Worm (Caenorhabditis elegans) whole organism, L1 larva: ENCODE results near the gene skr-17.
A peak's percentile ranks its signal among the peaks of the same experiment; 100 is the strongest.

ENCODE experiments used
- C16A3.4 ChIP-seq: fragments of 150-350 bp; optimal IDR thresholded peaks from 2 replicates; lab custom pipeline; 2014; ENCODE audit warnings: missing biosample characterization, missing genetic modification characterization
- C34B4.2 ChIP-seq: sonication (generic microtip); optimal IDR thresholded peaks from 2 replicates; lab custom pipeline; 2017; ENCODE audit warnings: mild to moderate bottlenecking, missing genetic modification characterization, missing compliant biosample characterization
- F16B12.6 ChIP-seq: fragments of 150-350 bp; optimal IDR thresholded peaks from 2 replicates; lab custom pipeline; 2014; ENCODE audit warnings: missing biosample characterization, missing genetic modification characterization
- aha-1 ChIP-seq: fragments of 150-350 bp; optimal IDR thresholded peaks from 2 replicates; lab custom pipeline; 2014; ENCODE audit warnings: missing biosample characterization, missing genetic modification characterization
- alr-1 ChIP-seq: fragments of 200-800 bp; sonication (Bioruptor generic); optimal IDR thresholded peaks from 2 replicates; lab custom pipeline; 2018; ENCODE audit warnings: borderline replicate concordance, mild to moderate bottlenecking, missing genetic modification characterization, missing compliant biosample characterization
- aly-2 ChIP-seq: fragments of 150-350 bp; optimal IDR thresholded peaks from 2 replicates; lab custom pipeline; 2014; ENCODE audit warnings: missing biosample characterization, missing genetic modification characterization
- ama-1 ChIP-seq: fragments of 150-350 bp; optimal IDR thresholded peaks from 2 replicates; lab custom pipeline; 2014
- blmp-1 ChIP-seq: fragments of 150-350 bp; optimal IDR thresholded peaks from 2 replicates; lab custom pipeline; 2014; ENCODE audit warnings: missing biosample characterization, missing genetic modification characterization
- ceh-8 ChIP-seq: fragments of 200-800 bp; sonication (Bioruptor generic); optimal IDR thresholded peaks from 2 replicates; lab custom pipeline; 2018; ENCODE audit warnings: mild to moderate bottlenecking, missing genetic modification characterization, moderate library complexity, missing compliant biosample characterization
- dsc-1 ChIP-seq: sonication (generic microtip); optimal IDR thresholded peaks from 2 replicates; lab custom pipeline; 2016; ENCODE audit warnings: mild to moderate bottlenecking, missing genetic modification characterization, missing compliant biosample characterization
- efl-1 ChIP-seq, 4 experiments: fragments of 150-350 bp; optimal IDR thresholded peaks in 3 of 4; peaks in 1 of 4; 1 replicate in 1 of 4; 2 replicates in 3 of 4; lab custom pipeline; 2014; ENCODE audit warnings: missing biosample characterization in 2 of 4, missing genetic modification characterization in 2 of 4, missing genetic modification reagents in 2 of 4
- efl-3 ChIP-seq: fragments of 200-800 bp; sonication (Bioruptor generic); optimal IDR thresholded peaks from 2 replicates; lab custom pipeline; 2018; ENCODE audit warnings: mild to moderate bottlenecking, missing genetic modification characterization, missing compliant biosample characterization
- egl-13 ChIP-seq: sonication (generic microtip); optimal IDR thresholded peaks from 2 replicates; lab custom pipeline; 2016; ENCODE audit warnings: missing genotype, missing genetic modification reagents, missing genetic modification characterization, missing compliant biosample characterization
- elt-3 ChIP-seq, 6 experiments: fragments of 150-350 bp in 1 of 6; sonication (generic microtip); optimal IDR thresholded peaks; 2 replicates each; lab custom pipeline; 2017 to 2018; ENCODE audit warnings: missing biosample characterization in 6 of 6, missing genetic modification characterization in 6 of 6, inconsistent platforms in 1 of 6
- ets-5 ChIP-seq: fragments of 200-800 bp; sonication (Bioruptor generic); IDR thresholded peaks from 2 replicates; pipeline ENCODE4 v1.3.6; 2022; ENCODE audit warnings: missing genetic modification characterization, missing compliant biosample characterization
- fkh-10 ChIP-seq: sonication (generic microtip); optimal IDR thresholded peaks from 2 replicates; lab custom pipeline; 2017; ENCODE audit warnings: missing biosample characterization, missing genetic modification reagents, missing genetic modification characterization
- fkh-4 ChIP-seq: sonication (generic microtip); optimal IDR thresholded peaks from 2 replicates; lab custom pipeline; 2016; ENCODE audit warnings: missing compliant biosample characterization, missing genetic modification characterization, borderline replicate concordance
- fkh-8 ChIP-seq: sonication (generic microtip); optimal IDR thresholded peaks from 2 replicates; lab custom pipeline; 2016; ENCODE audit warnings: mild to moderate bottlenecking, missing genetic modification characterization, missing compliant biosample characterization
- fos-1 ChIP-seq: fragments of 150-350 bp; optimal IDR thresholded peaks from 2 replicates; lab custom pipeline; 2014; ENCODE audit warnings: missing biosample characterization, missing genetic modification characterization
- hlh-17 ChIP-seq: fragments of 200-800 bp; sonication (Bioruptor generic); optimal IDR thresholded peaks from 2 replicates; lab custom pipeline; 2018; ENCODE audit warnings: missing genetic modification characterization, mild to moderate bottlenecking, missing compliant biosample characterization, moderate library complexity, borderline replicate concordance
- hlh-4 ChIP-seq: sonication (generic microtip); optimal IDR thresholded peaks from 2 replicates; lab custom pipeline; 2016; ENCODE audit warnings: mild to moderate bottlenecking, missing genetic modification characterization, missing compliant biosample characterization
- hpl-2 ChIP-seq: fragments of 150-350 bp; optimal IDR thresholded peaks from 2 replicates; lab custom pipeline; 2014; ENCODE audit warnings: missing biosample characterization, missing genetic modification reagents, missing genetic modification characterization
- irx-1 ChIP-seq: sonication (generic microtip); optimal IDR thresholded peaks from 2 replicates; lab custom pipeline; 2016; ENCODE audit warnings: missing genetic modification characterization, missing compliant biosample characterization
- lin-13 ChIP-seq: fragments of 150-350 bp; optimal IDR thresholded peaks from 2 replicates; lab custom pipeline; 2014; ENCODE audit warnings: missing biosample characterization, missing genetic modification reagents, missing genetic modification characterization
- lin-15B ChIP-seq: fragments of 150-350 bp; sonication (generic microtip); optimal IDR thresholded peaks from 3 replicates; lab custom pipeline; 2014; ENCODE audit warnings: missing biosample characterization, missing genetic modification characterization
- lir-3 ChIP-seq: sonication (generic microtip); optimal IDR thresholded peaks from 2 replicates; lab custom pipeline; 2016; ENCODE audit warnings: mild to moderate bottlenecking, missing genetic modification characterization, moderate library complexity, missing compliant biosample characterization; ENCODE audit not compliant: poor library complexity
- lsy-2 ChIP-seq, 2 experiments: fragments of 150-350 bp; optimal IDR thresholded peaks; 2 replicates each; lab custom pipeline; 2014; ENCODE audit warnings: missing biosample characterization in 2 of 2, missing genetic modification characterization in 2 of 2
- nhr-11 ChIP-seq: fragments of 150-350 bp; optimal IDR thresholded peaks from 2 replicates; lab custom pipeline; 2014; ENCODE audit warnings: missing biosample characterization, missing genetic modification characterization
- nhr-12 ChIP-seq: sonication (generic microtip); optimal IDR thresholded peaks from 2 replicates; lab custom pipeline; 2017; ENCODE audit warnings: missing biosample characterization, missing genetic modification characterization
- nhr-19 ChIP-seq: fragments of 200-800 bp; sonication (Bioruptor generic); conservative IDR thresholded peaks from 2 replicates; pipeline ENCODE4 v1.3.6; 2022; ENCODE audit warnings: missing genetic modification characterization, missing compliant biosample characterization
- nhr-20 ChIP-seq: sonication (generic microtip); optimal IDR thresholded peaks from 2 replicates; lab custom pipeline; 2016; ENCODE audit warnings: mild to moderate bottlenecking, missing genetic modification characterization, missing compliant biosample characterization
- nhr-237 ChIP-seq: fragments of 150-350 bp; optimal IDR thresholded peaks from 2 replicates; lab custom pipeline; 2014; ENCODE audit warnings: missing biosample characterization, missing genetic modification characterization
- nhr-47 ChIP-seq: sonication (generic microtip); optimal IDR thresholded peaks from 2 replicates; lab custom pipeline; 2016; ENCODE audit warnings: mild to moderate bottlenecking, missing genetic modification characterization, moderate library complexity, missing compliant biosample characterization
- nhr-76 ChIP-seq: sonication (generic microtip); optimal IDR thresholded peaks from 2 replicates; lab custom pipeline; 2017; ENCODE audit warnings: missing biosample characterization, missing genetic modification characterization
- nhr-77 ChIP-seq: fragments of 150-350 bp; optimal IDR thresholded peaks from 2 replicates; lab custom pipeline; 2014; ENCODE audit warnings: missing biosample characterization, missing genetic modification characterization
- nhr-84 ChIP-seq: sonication (generic microtip); optimal IDR thresholded peaks from 2 replicates; lab custom pipeline; 2017; ENCODE audit warnings: missing biosample characterization, missing genetic modification characterization
- nhr-85 ChIP-seq: sonication (generic microtip); peaks from one replicate; lab custom pipeline; 2016; ENCODE audit warnings: missing genetic modification characterization, inconsistent platforms, missing compliant biosample characterization
- nhr-90 ChIP-seq: sonication (generic microtip); optimal IDR thresholded peaks from 2 replicates; lab custom pipeline; 2016; ENCODE audit warnings: mild to moderate bottlenecking, missing genetic modification characterization, missing compliant biosample characterization; ENCODE audit not compliant: poor library complexity
- snu-23 ChIP-seq: sonication (generic microtip); optimal IDR thresholded peaks from 2 replicates; lab custom pipeline; 2016; ENCODE audit warnings: missing genetic modification characterization, missing compliant biosample characterization
- tlp-1 ChIP-seq: fragments of 150-350 bp; optimal IDR thresholded peaks from 2 replicates; lab custom pipeline; 2014; ENCODE audit warnings: missing biosample characterization, missing genetic modification characterization
- unc-86 ChIP-seq: sonication (generic microtip); optimal IDR thresholded peaks from 2 replicates; lab custom pipeline; 2016; ENCODE audit warnings: missing genetic modification characterization, missing compliant biosample characterization
- zag-1 ChIP-seq: fragments of 150-350 bp; optimal IDR thresholded peaks from 2 replicates; lab custom pipeline; 2014; ENCODE audit warnings: missing biosample characterization, missing genetic modification characterization

Gene skr-17

ce11 chrII:7771917-7772316, 11.4 kb upstream of the skr-17 start, which contains the start of gene C06A8.8:
TSS of gene C06A8.8 (minus strand) at chrII:7772017.
- TF ChIP-seq nhr-77 (tag; lab: Kevin White, UChicago): no peak
- no peak for TF ChIP-seq nhr-12 (tag; lab: Kevin White, UChicago)
- no peak for TF ChIP-seq efl-3 (GFP tag; lab: Kevin White, UChicago)
- TF ChIP-seq hlh-17: no peak
- no peak for TF ChIP-seq nhr-19 (GFP tag; lab: Robert Waterston, UW)
- no peak for TF ChIP-seq fkh-10
- no peak for TF ChIP-seq lin-15B (tag; lab: Kevin White, UChicago)
- TF ChIP-seq fkh-8 (tag; lab: Kevin White, UChicago): no peak
- no peak for TF ChIP-seq C34B4.2 (tag; lab: Kevin White, UChicago)
- TF ChIP-seq F16B12.6 (tag; lab: Kevin White, UChicago): no peak
- no peak for TF ChIP-seq ets-5 (GFP tag; lab: Robert Waterston, UW)
- no peak for TF ChIP-seq lir-3
- TF ChIP-seq blmp-1 (tag; lab: Kevin White, UChicago): no peak
- no peak for TF ChIP-seq aly-2 (tag; lab: Kevin White, UChicago)
- TF ChIP-seq lsy-2 (tag; optimal IDR thresholded peaks at IDR 0.05; lab: Kevin White, UChicago): no peak
- no peak for TF ChIP-seq unc-86
- TF ChIP-seq fkh-4 (tag; lab: Kevin White, UChicago): no peak

- TF ChIP-seq lin-15B (tag; lab: Kevin White, UChicago) (no peak), ama-1 (no peak), ceh-8 (no peak), nhr-77 (tag; lab: Kevin White, UChicago) (no peak), fkh-10 (no peak), alr-1 (tag; lab: Kevin White, UChicago) (no peak), aly-2 (tag; lab: Kevin White, UChicago) (no peak), tlp-1 (no peak)
Observed at ce11 chrII:7772411-7772810, 10.9 kb upstream of the skr-17 start, which contains the start of gene C06A8.6. TSS of gene C06A8.6 (plus strand) at chrII:7772499.

- TF ChIP-seq nhr-11 (tag; lab: Kevin White, UChicago) (no peak), nhr-85 (tag; lab: Kevin White, UChicago) (no peak), nhr-90 (tag; lab: Kevin White, UChicago) (peak; percentile 40), C16A3.4 (no peak), nhr-47 (tag; lab: Kevin White, UChicago) (peak; percentile 24), blmp-1 (tag; lab: Kevin White, UChicago) (peak; percentile 0), nhr-84 (tag; lab: Kevin White, UChicago) (no peak)
Observed at ce11 chrII:7773427-7773993, 9.8 kb upstream of the skr-17 start.

ce11 chrII:7776232-7776631, 7.1 kb upstream of the skr-17 start:
- TF ChIP-seq hpl-2 (GFP tag; lab: Kevin White, UChicago) (no peak), efl-1 (optimal IDR thresholded peaks at IDR 0.05; lab: Kevin White, UChicago) (no peak), efl-1 (GFP tag; optimal IDR thresholded peaks at IDR 0.05 in 1 of 2; lab: Kevin White, UChicago) (peak in 1 of 2 experiments; percentile 39), tlp-1 (no peak), lin-13 (no peak), hlh-4 (no peak), blmp-1 (tag; lab: Kevin White, UChicago) (peak; percentile 38), fos-1 (tag; lab: Kevin White, UChicago) (no peak), nhr-237 (tag; lab: Kevin White, UChicago) (no peak), snu-23 (GFP tag; lab: Kevin White, UChicago) (no peak), nhr-76 (tag; lab: Kevin White, UChicago) (no peak), nhr-85 (tag; lab: Kevin White, UChicago) (peak; percentile 70)

- TF ChIP-seq lsy-2 (tag; optimal IDR thresholded peaks at IDR 0.05; lab: Kevin White, UChicago) (no peak), ama-1 (no peak), hlh-4 (no peak), efl-3 (GFP tag; lab: Kevin White, UChicago) (no peak), dsc-1 (tag; lab: Kevin White, UChicago) (no peak), fkh-10 (no peak), zag-1 (tag; lab: Kevin White, UChicago) (no peak), nhr-85 (tag; lab: Kevin White, UChicago) (no peak), egl-13 (tag; lab: Kevin White, UChicago) (no peak), lin-15B (tag; lab: Kevin White, UChicago) (no peak), aly-2 (tag; lab: Kevin White, UChicago) (no peak), C16A3.4 (no peak), irx-1 (tag; lab: Kevin White, UChicago) (no peak), nhr-20 (tag; lab: Kevin White, UChicago) (peak; percentile 16), elt-3 (tag; optimal IDR thresholded peaks at IDR 0.05; lab: Kevin White, UChicago) (peak; percentile 29 to 97 (median 86)), aha-1 (no peak), nhr-90 (tag; lab: Kevin White, UChicago) (peak; percentile 24), efl-1 (optimal IDR thresholded peaks at IDR 0.05; lab: Kevin White, UChicago) (no peak), efl-1 (GFP tag; optimal IDR thresholded peaks at IDR 0.05 in 1 of 2; lab: Kevin White, UChicago) (no peak), hpl-2 (GFP tag; lab: Kevin White, UChicago) (no peak), F16B12.6 (tag; lab: Kevin White, UChicago) (no peak), nhr-12 (tag; lab: Kevin White, UChicago) (no peak), nhr-11 (tag; lab: Kevin White, UChicago) (no peak), ets-5 (GFP tag; lab: Robert Waterston, UW) (no peak)
Observed at ce11 chrII:7776715-7777114, 6.6 kb upstream of the skr-17 start.
